Worm (Caenorhabditis elegans) whole organism, L4/young adult: ENCODE measurements around the gene str-90.

ENCODE experiments used
- dao-5 ChIP-seq: sonication (generic microtip); optimal IDR thresholded peaks from 2 replicates; lab custom pipeline; 2016; ENCODE audit warnings: missing genotype, missing genetic modification characterization, moderate library complexity, missing compliant biosample characterization
- him-1 ChIP-seq: sonication (generic microtip); optimal IDR thresholded peaks from 2 replicates; lab custom pipeline; 2016; ENCODE audit warnings: missing genotype, missing genetic modification reagents, missing genetic modification characterization, missing compliant biosample characterization

DNA sequence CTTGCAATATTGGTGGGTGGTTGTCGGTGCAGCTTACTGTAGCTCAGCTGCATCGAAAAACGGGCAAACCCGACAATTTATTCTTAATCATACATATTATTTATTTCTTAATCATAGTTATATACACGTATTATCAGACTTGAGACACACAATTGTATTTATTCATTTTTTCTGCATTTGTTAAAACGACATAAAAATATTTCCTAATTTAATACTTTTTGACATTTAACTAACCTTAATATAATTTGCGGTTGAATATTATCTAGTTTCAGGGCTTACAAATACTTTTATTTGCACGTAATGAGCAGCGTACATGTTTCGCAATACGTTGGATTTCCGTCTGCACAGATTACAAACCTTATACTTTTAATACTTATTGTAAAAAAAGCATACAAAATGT, 44.7 kb upstream of the str-90 start, which contains the start of gene str-138:
- no peak for TF ChIP-seq him-1
- no peak for TF ChIP-seq dao-5 (tag; lab: Kevin White, UChicago)
